Fruit fly (Drosophila melanogaster) S2 (cell line): ENCODE results near the gene CG6683.

ENCODE experiments used
- CG8478 ChIP-seq: fragments of >200 bp; optimal IDR thresholded peaks from 2 replicates; lab custom pipeline; 2018
- CTCF ChIP-seq, 2 experiments: fragments of >200 bp; optimal IDR thresholded peaks; 2 replicates each; lab custom pipeline; 2018

- TF ChIP-seq CG8478 (lab: Kevin White, UChicago) (no peak), CTCF (optimal IDR thresholded peaks at IDR 0.05; lab: Kevin White, UChicago) (no peak)
Observed at dm6 chr3L:8553125-8553524, 38.4 kb upstream of the CG6683 start.
